Worm (Caenorhabditis elegans) whole organism, L4 larva: ENCODE measurements around the gene mec-7.

Experiments used
- D1046.2 ChIP-seq: fragments of 200-800 bp; sonication (Bioruptor generic); IDR thresholded peaks from 2 replicates; pipeline ENCODE4 v1.3.6; 2022; ENCODE audit warnings: missing genetic modification characterization, missing compliant biosample characterization
- F10B5.3 ChIP-seq: sonication (generic microtip); optimal IDR thresholded peaks from 2 replicates; lab custom pipeline; 2016; ENCODE audit warnings: mild to moderate bottlenecking, missing genetic modification characterization, missing compliant biosample characterization
- F26F4.8 ChIP-seq: fragments of 200-800 bp; sonication (Bioruptor generic); conservative IDR thresholded peaks from 2 replicates; pipeline ENCODE4 v1.3.6; 2022; ENCODE audit warnings: missing genetic modification characterization, missing compliant biosample characterization
- F37D6.2 ChIP-seq: sonication (generic microtip); optimal IDR thresholded peaks from 2 replicates; lab custom pipeline; 2016; ENCODE audit warnings: mild to moderate bottlenecking, missing genetic modification characterization, missing compliant biosample characterization
- T26A8.4 ChIP-seq: fragments of 200-800 bp; sonication (Bioruptor generic); IDR thresholded peaks from 2 replicates; pipeline ENCODE4 v1.3.6; 2022; ENCODE audit warnings: missing genetic modification characterization, missing compliant biosample characterization
- Y48G9A.11 ChIP-seq: fragments of 200-800 bp; sonication (Bioruptor generic); IDR thresholded peaks from 2 replicates; pipeline ENCODE4 v1.3.6; 2022; ENCODE audit warnings: missing genetic modification reagents, missing genetic modification characterization, missing compliant biosample characterization
- Y5F2A.4 ChIP-seq: fragments of 200-800 bp; sonication (Bioruptor generic); optimal IDR thresholded peaks from 2 replicates; lab custom pipeline; 2018; ENCODE audit warnings: mild to moderate bottlenecking, missing genetic modification characterization, missing compliant biosample characterization
- Y75B8A.6 ChIP-seq: fragments of 200-800 bp; sonication (Bioruptor generic); IDR thresholded peaks from 2 replicates; pipeline ENCODE4 v1.3.6; 2022; ENCODE audit warnings: missing genetic modification reagents, missing genetic modification characterization, missing compliant biosample characterization
- ZK546.5 ChIP-seq, 2 experiments: sonication (generic microtip); optimal IDR thresholded peaks; 2 replicates each; lab custom pipeline; 2017; ENCODE audit warnings: missing biosample characterization in 2 of 2, missing genetic modification characterization in 2 of 2
- arid-1 ChIP-seq: fragments of 200-800 bp; sonication (Bioruptor generic); conservative IDR thresholded peaks from 2 replicates; pipeline ENCODE4 v1.3.6; 2022; ENCODE audit warnings: missing genetic modification reagents, missing genetic modification characterization, missing compliant biosample characterization
- ceh-20 ChIP-seq: fragments of 200-800 bp; sonication (Bioruptor generic); IDR thresholded peaks from 2 replicates; pipeline ENCODE4 v1.3.6; 2022; ENCODE audit warnings: missing genetic modification reagents, missing genetic modification characterization, missing compliant biosample characterization
- ceh-28 ChIP-seq: fragments of 150-350 bp; optimal IDR thresholded peaks from 2 replicates; lab custom pipeline; 2014; ENCODE audit warnings: missing biosample characterization, missing genetic modification reagents, missing genetic modification characterization
- ceh-32 ChIP-seq: sonication (generic microtip); optimal IDR thresholded peaks from 2 replicates; lab custom pipeline; 2016; ENCODE audit warnings: mild to moderate bottlenecking, missing genetic modification characterization, missing compliant biosample characterization; ENCODE audit not compliant: poor library complexity
- ceh-44 ChIP-seq: fragments of 200-800 bp; sonication (Bioruptor generic); IDR thresholded peaks from 2 replicates; pipeline ENCODE4 v1.3.6; 2022; ENCODE audit warnings: missing genetic modification reagents, missing genetic modification characterization, missing compliant biosample characterization
- ceh-62 ChIP-seq: sonication (generic microtip); optimal IDR thresholded peaks from 2 replicates; lab custom pipeline; 2017; ENCODE audit warnings: missing biosample characterization, missing genetic modification characterization
- daf-12 ChIP-seq: fragments of 150-350 bp; optimal IDR thresholded peaks from 2 replicates; lab custom pipeline; 2014; ENCODE audit warnings: missing biosample characterization, missing genetic modification reagents, missing genetic modification characterization
- dmd-6 ChIP-seq: fragments of 200-800 bp; sonication (Bioruptor generic); IDR thresholded peaks from 2 replicates; pipeline ENCODE4 v1.3.6; 2022; ENCODE audit warnings: missing genetic modification reagents, missing genetic modification characterization, missing compliant biosample characterization
- dmd-9 ChIP-seq: fragments of 200-800 bp; sonication (Bioruptor generic); IDR thresholded peaks from 2 replicates; pipeline ENCODE4 v1.3.6; 2022; ENCODE audit warnings: missing genetic modification reagents, missing genetic modification characterization, missing compliant biosample characterization
- dpl-1 ChIP-seq: fragments of 150-350 bp; optimal IDR thresholded peaks from 2 replicates; lab custom pipeline; 2014; ENCODE audit warnings: missing biosample characterization, missing genetic modification reagents, missing genetic modification characterization
- egl-43 ChIP-seq: fragments of 200-800 bp; sonication (Bioruptor generic); IDR thresholded peaks from 2 replicates; pipeline ENCODE4 v1.3.6; 2022; ENCODE audit warnings: missing genetic modification reagents, missing genetic modification characterization, missing compliant biosample characterization
- fkh-10 ChIP-seq: fragments of 150-350 bp; optimal IDR thresholded peaks from 2 replicates; lab custom pipeline; 2014; ENCODE audit warnings: missing biosample characterization, missing genetic modification reagents, missing genetic modification characterization
- fos-1 ChIP-seq: fragments of 150-350 bp; optimal IDR thresholded peaks from 2 replicates; lab custom pipeline; 2014; ENCODE audit warnings: missing biosample characterization, missing genetic modification characterization
- hif-1 ChIP-seq, 2 experiments: sonication (generic microtip); optimal IDR thresholded peaks; 2 replicates each; lab custom pipeline; 2016 to 2017; ENCODE audit warnings: missing compliant biosample characterization in 2 of 2, missing genetic modification characterization in 2 of 2, missing genetic modification reagents in 2 of 2, missing genotype in 2 of 2, mild to moderate bottlenecking in 1 of 2
- lim-7 ChIP-seq: fragments of 200-800 bp; sonication (Bioruptor generic); IDR thresholded peaks from 2 replicates; pipeline ENCODE4 v1.3.6; 2022; ENCODE audit warnings: missing genetic modification characterization, missing compliant biosample characterization
- lin-1 ChIP-seq: fragments of 200-800 bp; sonication (Bioruptor generic); IDR thresholded peaks from 2 replicates; pipeline ENCODE4 v1.3.6; 2022; ENCODE audit warnings: missing genetic modification reagents, missing genetic modification characterization, missing compliant biosample characterization
- lin-15B ChIP-seq: fragments of 150-350 bp; sonication (generic microtip); optimal IDR thresholded peaks from 3 replicates; lab custom pipeline; 2014; ENCODE audit warnings: missing biosample characterization, missing genetic modification characterization
- lin-29 ChIP-seq: fragments of 200-800 bp; sonication (Bioruptor generic); IDR thresholded peaks from 2 replicates; pipeline ENCODE4 v1.3.6; 2022; ENCODE audit warnings: missing genetic modification reagents, missing genetic modification characterization, missing compliant biosample characterization
- lin-38 ChIP-seq: fragments of 200-800 bp; sonication (Bioruptor generic); IDR thresholded peaks from 2 replicates; pipeline ENCODE4 v1.3.6; 2022; ENCODE audit warnings: missing genetic modification reagents, missing genetic modification characterization, missing compliant biosample characterization
- lir-3 ChIP-seq: sonication (generic microtip); optimal IDR thresholded peaks from 2 replicates; lab custom pipeline; 2016; ENCODE audit warnings: mild to moderate bottlenecking, missing genetic modification characterization, missing compliant biosample characterization
- lsy-2 ChIP-seq, 2 experiments: fragments of 150-350 bp in 1 of 2; sonication (generic microtip) in 1 of 2; optimal IDR thresholded peaks; 2 replicates each; lab custom pipeline; 2014 to 2017; ENCODE audit warnings: missing biosample characterization in 2 of 2, missing genetic modification characterization in 2 of 2
- madf-5 ChIP-seq, 2 experiments: fragments of 200-800 bp; sonication (Bioruptor generic); IDR thresholded peaks; 2 replicates each; pipeline ENCODE4 v1.3.6; 2022; ENCODE audit warnings: missing compliant biosample characterization in 2 of 2, missing genetic modification characterization in 2 of 2
- madf-9 ChIP-seq: fragments of 200-800 bp; sonication (Bioruptor generic); conservative IDR thresholded peaks from 2 replicates; pipeline ENCODE4 v1.3.6; 2022; ENCODE audit warnings: missing genetic modification reagents, missing genetic modification characterization, missing compliant biosample characterization
- mdl-1 ChIP-seq, 2 experiments: fragments of 150-350 bp in 1 of 2; sonication (generic microtip) in 1 of 2; optimal IDR thresholded peaks; 2 replicates each; lab custom pipeline; 2014 to 2017; ENCODE audit warnings: missing biosample characterization in 2 of 2, missing genetic modification characterization in 2 of 2
- mep-1 ChIP-seq: fragments of 150-350 bp; sonication (generic microtip); optimal IDR thresholded peaks from 3 replicates; lab custom pipeline; 2014; ENCODE audit warnings: missing biosample characterization, missing genetic modification characterization
- mxl-2 ChIP-seq: fragments of 200-800 bp; sonication (Bioruptor generic); conservative IDR thresholded peaks from 2 replicates; pipeline ENCODE4 v1.3.6; 2022; ENCODE audit warnings: missing genetic modification reagents, missing genetic modification characterization, missing compliant biosample characterization
- nhr-11 ChIP-seq: fragments of 150-350 bp; optimal IDR thresholded peaks from 2 replicates; lab custom pipeline; 2014; ENCODE audit warnings: missing biosample characterization, missing genetic modification characterization
- nhr-237 ChIP-seq: sonication (generic microtip); optimal IDR thresholded peaks from 2 replicates; lab custom pipeline; 2017; ENCODE audit warnings: missing biosample characterization, missing genetic modification characterization
- nhr-6 ChIP-seq: fragments of 150-350 bp; optimal IDR thresholded peaks from 2 replicates; lab custom pipeline; 2014; ENCODE audit warnings: missing biosample characterization, missing genetic modification characterization
- nhr-77 ChIP-seq: fragments of 150-350 bp; optimal IDR thresholded peaks from 2 replicates; lab custom pipeline; 2014; ENCODE audit warnings: missing biosample characterization, missing genetic modification characterization
- sdz-12 ChIP-seq: fragments of 200-800 bp; sonication (Bioruptor generic); optimal IDR thresholded peaks from 2 replicates; lab custom pipeline; 2018; ENCODE audit warnings: mild to moderate bottlenecking, missing genetic modification characterization, missing compliant biosample characterization
- skn-1 ChIP-seq: fragments of 150-350 bp; optimal IDR thresholded peaks from 2 replicates; lab custom pipeline; 2014; ENCODE audit warnings: missing biosample characterization, missing genetic modification characterization
- snpc-4 ChIP-seq: fragments of 150-350 bp; optimal IDR thresholded peaks from 2 replicates; lab custom pipeline; 2014; ENCODE audit warnings: missing biosample characterization, missing genetic modification characterization
- tag-97 ChIP-seq: fragments of 200-800 bp; sonication (Bioruptor generic); IDR thresholded peaks from 2 replicates; pipeline ENCODE4 v1.3.6; 2022; ENCODE audit warnings: missing genetic modification characterization, missing compliant biosample characterization
- unc-39 ChIP-seq: sonication (generic microtip); optimal IDR thresholded peaks from 2 replicates; lab custom pipeline; 2017; ENCODE audit warnings: missing biosample characterization, missing genetic modification characterization
- unc-62 ChIP-seq, 3 experiments: fragments of 150-350 bp in 1 of 3; sonication (generic microtip); optimal IDR thresholded peaks in 2 of 3; peaks in 1 of 3; 1 replicate in 1 of 3; 2 replicates in 2 of 3; lab custom pipeline; 2014 to 2017; ENCODE audit warnings: missing biosample characterization in 3 of 3, missing genetic modification characterization in 3 of 3, missing genetic modification reagents in 3 of 3, missing genotype in 1 of 3
- vab-7 ChIP-seq: fragments of 200-800 bp; sonication (Bioruptor generic); IDR thresholded peaks from 2 replicates; pipeline ENCODE4 v1.3.6; 2022; ENCODE audit warnings: missing genetic modification reagents, missing genetic modification characterization, missing compliant biosample characterization
- zag-1 ChIP-seq: fragments of 150-350 bp; optimal IDR thresholded peaks from 2 replicates; lab custom pipeline; 2014; ENCODE audit warnings: missing biosample characterization, missing genetic modification characterization
- zfp-2 ChIP-seq: sonication (generic microtip); optimal IDR thresholded peaks from 2 replicates; lab custom pipeline; 2016; ENCODE audit warnings: mild to moderate bottlenecking, missing genetic modification characterization, missing compliant biosample characterization
- zfp-3 ChIP-seq: fragments of 200-800 bp; sonication (Bioruptor generic); conservative IDR thresholded peaks from 2 replicates; pipeline ENCODE4 v1.3.6; 2022; ENCODE audit warnings: missing genetic modification reagents, missing genetic modification characterization, missing compliant biosample characterization
- zip-11 ChIP-seq: fragments of 200-800 bp; sonication (Bioruptor generic); IDR thresholded peaks from 2 replicates; pipeline ENCODE4 v1.3.6; 2022; ENCODE audit warnings: missing genetic modification characterization, missing compliant biosample characterization

Gene mec-7

DNA sequence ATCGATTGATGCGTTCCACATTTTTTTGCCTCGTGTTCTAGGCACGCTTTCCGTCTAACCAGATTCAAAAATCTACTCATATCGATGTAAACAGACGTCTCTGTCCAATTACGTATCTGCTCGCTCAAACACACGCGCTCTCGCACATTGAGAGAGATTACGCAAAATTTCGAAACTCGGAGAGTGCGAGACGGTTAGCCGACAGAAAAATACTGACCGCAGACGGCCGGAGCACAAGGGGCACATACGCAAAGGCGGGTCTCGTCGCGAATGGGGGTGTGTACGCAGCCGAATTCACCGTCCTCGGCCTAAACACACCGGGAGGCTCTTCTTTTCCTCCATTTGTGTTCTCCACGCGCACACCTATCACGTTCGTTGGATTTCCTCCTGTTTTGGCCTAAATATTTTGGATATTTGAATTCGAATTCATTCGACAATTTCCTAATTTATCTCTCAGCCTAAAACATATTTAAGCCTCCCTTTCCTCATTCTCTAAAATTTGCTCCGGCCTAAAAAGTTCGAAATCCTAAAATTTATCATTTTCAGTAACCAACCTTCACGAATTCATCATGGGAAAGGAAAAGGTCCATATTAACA is 46.7 kb upstream of the mec-7 start, which contains the start of gene eef-1A.2:
Gene eef-1A.2, plus strand, starts transcription at position 547 of the 597 bp plus-strand sequence.
- TF ChIP-seq egl-43 (GFP tag; lab: Robert Waterston, UW) (peak; percentile 87), F10B5.3 (no peak), Y48G9A.11 (GFP tag; lab: Robert Waterston, UW) (no peak), nhr-11 (tag; lab: Kevin White, UChicago) (peak; percentile 98), fos-1 (tag; lab: Kevin White, UChicago) (no peak), D1046.2 (GFP tag; lab: Robert Waterston, UW) (0 out of 2 replicates have a peak, but pooled peaks have one; percentile 63), snpc-4 (tag; lab: Kevin White, UChicago) (no peak), lir-3 (no peak), madf-5 (GFP tag; IDR thresholded peaks at IDR 0.05; lab: Robert Waterston, UW) (no peak), T26A8.4 (GFP tag; lab: Robert Waterston, UW) (peak; percentile 89), dmd-6 (GFP tag; lab: Robert Waterston, UW) (peak; percentile 98), hif-1 (tag; optimal IDR thresholded peaks at IDR 0.05; lab: Kevin White, UChicago) (peak; percentile 40 to 97), zfp-3 (GFP tag; lab: Robert Waterston, UW) (0 out of 2 replicates have a peak, but pooled peaks have one; percentile 48), F37D6.2 (tag; lab: Kevin White, UChicago) (peak; percentile 90), mep-1 (peak; percentile 97), F26F4.8 (GFP tag; lab: Robert Waterston, UW) (no peak), lin-29 (no peak), mxl-2 (GFP tag; lab: Robert Waterston, UW) (0 out of 2 replicates have a peak, but pooled peaks have one; percentile 44), ceh-32 (tag; lab: Kevin White, UChicago) (peak; percentile 36), tag-97 (GFP tag; lab: Robert Waterston, UW) (no peak), nhr-77 (tag; lab: Kevin White, UChicago) (peak; percentile 89), sdz-12 (peak; percentile 35), Y75B8A.6 (0 out of 2 replicates have a peak, but pooled peaks have one; percentile 54), unc-62 (GFP tag; optimal IDR thresholded peaks at IDR 0.05 in 1 of 2; lab: Kevin White, UChicago) (peak in 1 of 2 experiments; percentile 100), unc-62 (tag; optimal IDR thresholded peaks at IDR 0.05; lab: Kevin White, UChicago) (no peak), vab-7 (peak; percentile 45; the same call in 1 of the 2 replicates), lin-1 (peak; percentile 58; the same call in 1 of the 2 replicates), fkh-10 (GFP tag; lab: Kevin White, UChicago) (peak; percentile 99), ceh-62 (no peak), lin-15B (tag; lab: Kevin White, UChicago) (no peak), Y5F2A.4 (GFP tag; lab: Kevin White, UChicago) (peak; percentile 11), ceh-44 (GFP tag; lab: Robert Waterston, UW) (no peak), madf-9 (peak; percentile 71), dpl-1 (GFP tag; lab: Kevin White, UChicago) (peak; percentile 67), ceh-28 (tag; lab: Kevin White, UChicago) (peak; percentile 88), ceh-20 (peak; percentile 84), zip-11 (GFP tag; lab: Robert Waterston, UW) (no peak), dmd-9 (GFP tag; lab: Robert Waterston, UW) (peak; percentile 71), unc-39 (no peak), lsy-2 (tag; optimal IDR thresholded peaks at IDR 0.05; lab: Kevin White, UChicago) (peak; percentile 86 to 93), zfp-2 (peak; percentile 64), zag-1 (tag; lab: Kevin White, UChicago) (no peak), nhr-237 (tag; lab: Kevin White, UChicago) (peak; percentile 66), arid-1 (GFP tag; lab: Robert Waterston, UW) (peak; percentile 62), nhr-6 (tag; lab: Kevin White, UChicago) (peak; percentile 87), daf-12 (tag; lab: Kevin White, UChicago) (no peak), lin-38 (peak; percentile 72), ZK546.5 (tag; optimal IDR thresholded peaks at IDR 0.05; lab: Kevin White, UChicago) (no peak), lim-7 (peak; percentile 65; the same call in 1 of the 2 replicates), skn-1 (tag; lab: Kevin White, UChicago) (peak; percentile 38), mdl-1 (tag; optimal IDR thresholded peaks at IDR 0.05; lab: Kevin White, UChicago) (peak; percentile 97 to 99)
